Worm (Caenorhabditis elegans): ENCODE measurements around the gene F53F8.3.

Gene F53F8.3

DNA sequence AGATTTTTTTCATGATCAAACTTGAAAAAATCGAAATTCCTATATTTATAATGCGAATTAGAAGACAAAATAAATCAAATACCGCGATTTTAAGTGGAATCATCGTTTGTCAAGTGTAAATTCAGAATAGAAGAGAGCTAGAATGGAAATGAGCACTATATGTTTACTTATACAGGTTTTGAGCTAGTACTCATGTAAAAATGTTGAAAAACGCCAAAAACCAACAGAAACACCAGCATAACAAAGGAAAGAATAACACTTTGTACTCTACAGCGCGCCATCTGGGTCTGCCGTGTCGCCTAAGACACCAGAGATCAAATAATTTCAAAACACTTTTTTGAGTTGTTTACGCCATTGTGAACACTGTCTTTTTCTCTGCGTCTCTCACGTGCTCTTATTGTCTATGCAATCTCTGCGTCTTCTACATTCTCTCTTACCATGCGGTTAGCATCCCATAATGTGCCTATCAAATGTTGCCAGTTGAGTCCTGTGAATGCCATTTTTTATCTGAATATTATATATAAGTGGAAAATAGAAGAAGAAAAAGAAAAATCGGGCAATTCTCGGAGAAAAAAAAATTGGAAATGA, 39.5 kb upstream of the F53F8.3 start, which contains the start of gene ipla-3 (continued):
- TF ChIP-seq lir-1 (GFP tag; conservative IDR thresholded peaks at IDR 0.05) (0 out of 2 replicates have a peak, but pooled peaks have one; percentile 19), nfya-1 (tag; optimal IDR thresholded peaks at IDR 0.05; ENCODE audit: borderline replicate concordance, insufficient read depth) (no peak), rcor-1 (GFP tag; IDR thresholded peaks at IDR 0.05) (no peak), F57C9.4 (tag; optimal IDR thresholded peaks at IDR 0.05) (no peak), zim-3 (tag; optimal IDR thresholded peaks at IDR 0.05) (no peak), efl-1 (GFP tag; optimal IDR thresholded peaks at IDR 0.05) (peak; percentile 32), hmg-20 (GFP tag; IDR thresholded peaks at IDR 0.05) (no peak), Y53F4B.3 (GFP tag; IDR thresholded peaks at IDR 0.05) (no peak), tlf-1 (GFP tag; optimal IDR thresholded peaks at IDR 0.05) (peak; percentile 37), snpc-4 (GFP tag; optimal IDR thresholded peaks at IDR 0.05) (no peak), snpc-4 (tag; optimal IDR thresholded peaks at IDR 0.05) (peak in 2 of 4 experiments; percentile 37 to 54), B0261.1 (tag; optimal IDR thresholded peaks at IDR 0.05) (no peak), rec-8 (tag; optimal IDR thresholded peaks at IDR 0.05) (no peak), mel-28 (tag; optimal IDR thresholded peaks at IDR 0.05; ENCODE audit: borderline replicate concordance) (no peak), B0035.1 (tag; optimal IDR thresholded peaks at IDR 0.05) (no peak), snpc-1.3 (tag; optimal IDR thresholded peaks at IDR 0.05; ENCODE audit: insufficient read depth) (no peak), nhr-120 (GFP tag; IDR thresholded peaks at IDR 0.05) (no peak), F49E8.2 (tag; optimal IDR thresholded peaks at IDR 0.05; ENCODE audit: insufficient read depth) (no peak), mxl-1 (tag; optimal IDR thresholded peaks at IDR 0.05) (no peak), Y95B8A.8 (GFP tag; IDR thresholded peaks at IDR 0.05) (0 out of 2 replicates have a peak, but pooled peaks have one; percentile 44), bed-2 (GFP tag; IDR thresholded peaks at IDR 0.05) (no peak), nhr-90 (tag; optimal IDR thresholded peaks at IDR 0.05) (peak; percentile 12), fkh-3 (tag; optimal IDR thresholded peaks at IDR 0.05) (no peak), ztf-3 (GFP tag; optimal IDR thresholded peaks at IDR 0.05) (peak; percentile 46), die-1 (tag; optimal IDR thresholded peaks at IDR 0.05) (no peak), akir-1 (GFP tag; optimal IDR thresholded peaks at IDR 0.05) (no peak), mes-4 (tag; optimal IDR thresholded peaks at IDR 0.05) (no peak), ZK185.1 (tag; optimal IDR thresholded peaks at IDR 0.05; ENCODE audit: poor library complexity, severe bottlenecking) (peak; percentile 25), ztf-26 (tag; optimal IDR thresholded peaks at IDR 0.05) (no peak), snpc-3.4 (tag; optimal IDR thresholded peaks at IDR 0.05) (no peak), bed-1 (GFP tag; IDR thresholded peaks at IDR 0.05) (no peak), F55B11.4 (tag; optimal IDR thresholded peaks at IDR 0.05; ENCODE audit: borderline replicate concordance, insufficient read depth) (no peak), F22D6.2 (tag; optimal IDR thresholded peaks at IDR 0.05) (peak; percentile 1), rpc-1 (optimal IDR thresholded peaks at IDR 0.05) (no peak), rpc-1 (tag; optimal IDR thresholded peaks at IDR 0.05) (no peak), ekl-4 (GFP tag; IDR thresholded peaks at IDR 0.05) (0 out of 2 replicates have a peak, but pooled peaks have one; percentile 32), tbp1 (GFP tag; optimal IDR thresholded peaks at IDR 0.05) (peak; percentile 50), D2030.7 (GFP tag; IDR thresholded peaks at IDR 0.05) (0 out of 2 replicates have a peak, but pooled peaks have one; percentile 21), F23B12.7 (tag; optimal IDR thresholded peaks at IDR 0.05; ENCODE audit: insufficient read depth) (peak; percentile 32), Y67H2A.10 (GFP tag; conservative IDR thresholded peaks at IDR 0.05) (no peak), ceh-79 (tag; optimal IDR thresholded peaks at IDR 0.05) (no peak), ceh-91 (GFP tag; IDR thresholded peaks at IDR 0.05) (no peak), aptf-3 (GFP tag; IDR thresholded peaks at IDR 0.05) (no peak), B0336.3 (GFP tag; IDR thresholded peaks at IDR 0.05) (peak; percentile 53; the same call in 1 of the 2 replicates), K11D2.4 (GFP tag; IDR thresholded peaks at IDR 0.05) (no peak), nhr-80 (tag; optimal IDR thresholded peaks at IDR 0.05) (peak; percentile 92), lsl-1 (GFP tag; optimal IDR thresholded peaks at IDR 0.05) (no peak), ceh-100 (GFP tag; IDR thresholded peaks at IDR 0.05) (no peak)
